Fruit fly (Drosophila melanogaster): ENCODE results near the gene CG46459.
A peak's percentile ranks its signal among the peaks of the same experiment; 100 is the strongest.

The CG46459 gene

dm6 chr3R:10735857-10736256, 39.4 kb downstream of the CG46459 start, which contains the start of gene tomboy20:
Gene tomboy20, minus strand, starts transcription at chr3R:10735957.
- TF ChIP-seq EcR (GFP tag; optimal IDR thresholded peaks at IDR 0.05), result no peak
- no peak for TF ChIP-seq CG32121 (GFP tag; IDR thresholded peaks at IDR 0.05)
- TF ChIP-seq D1 (tag; optimal IDR thresholded peaks at IDR 0.05), result no peak
- no peak for TF ChIP-seq CG17806 (tag; optimal IDR thresholded peaks at IDR 0.05)
- TF ChIP-seq CG8159 (tag; optimal IDR thresholded peaks at IDR 0.05), result no peak
- no peak for TF ChIP-seq CG4496 (GFP tag; IDR thresholded peaks at IDR 0.05)
- no peak for TF ChIP-seq Pif1B (GFP tag; optimal IDR thresholded peaks at IDR 0.05)
- no peak for TF ChIP-seq gl (tag; optimal IDR thresholded peaks at IDR 0.05)
- TF ChIP-seq Snoo (tag; optimal IDR thresholded peaks at IDR 0.05), result no peak
- TF ChIP-seq rn (GFP tag; IDR thresholded peaks at IDR 0.05), result no peak
- TF ChIP-seq Pif1A (GFP tag; optimal IDR thresholded peaks at IDR 0.05), result no peak
- TF ChIP-seq Ets98B (GFP tag; IDR thresholded peaks at IDR 0.05), result no peak
- TF ChIP-seq CG9948 (tag; optimal IDR thresholded peaks at IDR 0.05), result no peak
- TF ChIP-seq CG14655 (GFP tag; optimal IDR thresholded peaks at IDR 0.05), result no peak
- TF ChIP-seq CG13204 (GFP tag; optimal IDR thresholded peaks at IDR 0.05), result no peak
- no peak for TF ChIP-seq CG12605 (GFP tag; IDR thresholded peaks at IDR 0.05)
- TF ChIP-seq fd96Ca (GFP tag; IDR thresholded peaks at IDR 0.05), result no peak

- no peak for TF ChIP-seq Ets98B (GFP tag; IDR thresholded peaks at IDR 0.05)
- 0 out of 3 replicates have a peak, but pooled peaks have one; percentile 19 for TF ChIP-seq fd96Ca (GFP tag; IDR thresholded peaks at IDR 0.05)
Measured at dm6 chr3R:10747650-10748049, 51.2 kb downstream of the CG46459 start.

Measured in whole organism, pupa.